Fruit fly (Drosophila melanogaster): ENCODE results near the gene Pgam5.

Pgam5 gene

DNA sequence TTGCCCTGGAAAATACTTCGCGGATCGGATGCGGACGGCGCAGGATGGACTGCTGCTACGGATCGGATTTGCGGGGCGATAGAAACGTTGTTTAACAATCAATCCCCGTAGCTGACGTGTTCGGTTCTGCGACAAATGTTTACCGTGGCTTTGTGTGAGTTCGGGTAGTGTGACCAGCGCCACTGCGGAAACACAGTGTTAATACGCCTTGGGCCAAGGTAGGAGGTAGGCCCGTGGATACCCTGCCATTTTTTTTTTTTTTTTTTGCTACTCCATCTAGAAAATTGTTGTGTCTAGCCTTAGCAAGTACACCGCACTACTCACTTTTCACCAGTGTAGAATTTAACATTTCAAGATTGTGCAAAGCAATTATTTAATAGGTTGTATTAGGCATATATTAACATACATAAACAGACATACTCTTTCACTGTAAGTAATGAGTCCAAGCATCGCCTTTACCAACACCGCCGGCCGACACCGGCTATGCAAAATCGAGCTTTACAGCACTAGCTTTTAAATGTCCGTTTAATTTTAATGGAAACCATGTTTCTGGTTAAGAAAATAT, 11.7 kb downstream of the Pgam5 start, which contains the start of gene deltaCOP (continued):
- TF ChIP-seq CG6813 (GFP tag; optimal IDR thresholded peaks at IDR 0.05) (peak; percentile 51), CG6765 (GFP tag; optimal IDR thresholded peaks at IDR 0.05) (peak; percentile 45), vvl (GFP tag; IDR thresholded peaks at IDR 0.05) (peak; percentile 84), NfI (GFP tag; optimal IDR thresholded peaks at IDR 0.05) (peak; percentile 79), da (GFP tag; optimal IDR thresholded peaks at IDR 0.05) (peak; percentile 88), rib (GFP tag; IDR thresholded peaks at IDR 0.05) (peak; percentile 75), ssp (GFP tag; IDR thresholded peaks at IDR 0.05) (peak; percentile 74), CG16779 (GFP tag; IDR thresholded peaks at IDR 0.05) (no peak), CG9876 (GFP tag; optimal IDR thresholded peaks at IDR 0.05) (peak; percentile 92), inv (GFP tag; IDR thresholded peaks at IDR 0.05; ENCODE audit: partially characterized antibody) (no peak), CG14860 (GFP tag; IDR thresholded peaks at IDR 0.05; ENCODE audit: partially characterized antibody) (no peak), CG32532 (GFP tag; IDR thresholded peaks at IDR 0.05) (peak; percentile 87), HLH4C (GFP tag; IDR thresholded peaks at IDR 0.05; ENCODE audit: partially characterized antibody) (no peak), Fer3 (tag; optimal IDR thresholded peaks at IDR 0.05) (peak; percentile 64), Mad (GFP tag; optimal IDR thresholded peaks at IDR 0.05) (peak; percentile 80), B-H1 (GFP tag; IDR thresholded peaks at IDR 0.05) (peak; percentile 63; the same call in 2 of the 3 replicates), bsh (GFP tag; optimal IDR thresholded peaks at IDR 0.05) (peak; percentile 33 to 76), D19B (GFP tag; optimal IDR thresholded peaks at IDR 0.05) (peak; percentile 92), ci (GFP tag; IDR thresholded peaks at IDR 0.05) (peak; percentile 83), CG13624 (GFP tag; optimal IDR thresholded peaks at IDR 0.05) (peak; percentile 92), Abd-B (GFP tag; optimal IDR thresholded peaks at IDR 0.05) (peak; percentile 86), Hand (GFP tag; optimal IDR thresholded peaks at IDR 0.05) (peak; percentile 13), abd-A (tag; optimal IDR thresholded peaks at IDR 0.05) (no peak), btn (GFP tag; optimal IDR thresholded peaks at IDR 0.05) (peak; percentile 69), Bgb (GFP tag; IDR thresholded peaks at IDR 0.05; ENCODE audit: partially characterized antibody) (no peak), fu2 (GFP tag; optimal IDR thresholded peaks at IDR 0.05) (peak; percentile 94), zf30C (GFP tag; optimal IDR thresholded peaks at IDR 0.05) (no peak), maf-S (GFP tag; optimal IDR thresholded peaks at IDR 0.05) (peak; percentile 88), CG9932 (GFP tag; IDR thresholded peaks at IDR 0.05) (peak; percentile 89), CG12744 (GFP tag; optimal IDR thresholded peaks at IDR 0.05) (peak; percentile 83), CG4707 (GFP tag; optimal IDR thresholded peaks at IDR 0.05) (no peak), CG11560 (tag; IDR thresholded peaks at IDR 0.05) (peak; percentile 72; the same call in 2 of the 3 replicates), hkb (optimal IDR thresholded peaks at IDR 0.05) (peak; percentile 66), hkb (GFP tag; IDR thresholded peaks at IDR 0.05) (peak; percentile 67), slou (GFP tag; optimal IDR thresholded peaks at IDR 0.05) (peak; percentile 72), stc (GFP tag; IDR thresholded peaks at IDR 0.05) (peak; percentile 63; the same call in 1 of the 2 replicates), CG12236 (GFP tag; optimal IDR thresholded peaks at IDR 0.05) (peak; percentile 72), Xrp1 (GFP tag; IDR thresholded peaks at IDR 0.05) (peak; percentile 82), CG10366 (GFP tag; IDR thresholded peaks at IDR 0.05) (peak; percentile 82), CG30020 (tag; optimal IDR thresholded peaks at IDR 0.05) (peak; percentile 41), Six4 (GFP tag; optimal IDR thresholded peaks at IDR 0.05) (peak; percentile 78), hth (optimal IDR thresholded peaks at IDR 0.05) (no peak), org-1 (GFP tag; optimal IDR thresholded peaks at IDR 0.05) (peak; percentile 59), exex (tag; optimal IDR thresholded peaks at IDR 0.05) (no peak), CG2678 (tag; optimal IDR thresholded peaks at IDR 0.05) (no peak), peb (GFP tag; IDR thresholded peaks at IDR 0.05) (peak; percentile 26; the same call in 1 of the 2 replicates), sens (GFP tag) (peak; percentile 98), CG11093 (GFP tag; IDR thresholded peaks at IDR 0.05) (peak; percentile 78; the same call in 2 of the 3 replicates), fd3F (GFP tag; optimal IDR thresholded peaks at IDR 0.05) (peak; percentile 62), grn (GFP tag; optimal IDR thresholded peaks at IDR 0.05) (no peak), TFAM (GFP tag; optimal IDR thresholded peaks at IDR 0.05) (no peak)

Measured in whole organism, embryonic.